Worm (Caenorhabditis elegans) whole organism, L4 larva: Measurements from ENCODE around the gene T22B2.1.
A peak's percentile ranks its signal among the peaks of the same experiment; 100 is the strongest.

ENCODE experiments used
- F44E2.7 ChIP-seq: fragments of 200-800 bp; sonication (Bioruptor generic); IDR thresholded peaks from 2 replicates; pipeline ENCODE4 v2.1.2; 2022; ENCODE audit warnings: missing genetic modification characterization, missing compliant biosample characterization
- T20F7.1 ChIP-seq: fragments of 200-800 bp; sonication (Bioruptor generic); optimal IDR thresholded peaks from 2 replicates; lab custom pipeline; 2018; ENCODE audit warnings: mild to moderate bottlenecking, missing genetic modification characterization, missing compliant biosample characterization
- Y105C5A.15 ChIP-seq: fragments of 200-800 bp; sonication (Bioruptor generic); IDR thresholded peaks from 2 replicates; pipeline ENCODE4 v1.3.6; 2022; ENCODE audit warnings: missing genetic modification characterization, missing compliant biosample characterization
- Y75B8A.6 ChIP-seq: fragments of 200-800 bp; sonication (Bioruptor generic); IDR thresholded peaks from 2 replicates; pipeline ENCODE4 v1.3.6; 2022; ENCODE audit warnings: missing genetic modification reagents, missing genetic modification characterization, missing compliant biosample characterization
- ZK546.5 ChIP-seq, 2 experiments: sonication (generic microtip); optimal IDR thresholded peaks; 2 replicates each; lab custom pipeline; 2017; ENCODE audit warnings: missing biosample characterization in 2 of 2, missing genetic modification characterization in 2 of 2
- aha-1 ChIP-seq: fragments of 150-350 bp; peaks from one replicate; lab custom pipeline; 2014; ENCODE audit warnings: missing biosample characterization, missing genetic modification characterization
- attf-4 ChIP-seq: sonication (generic microtip); optimal IDR thresholded peaks from 3 replicates; lab custom pipeline; 2017; ENCODE audit warnings: missing biosample characterization, missing genetic modification characterization
- ceh-32 ChIP-seq: sonication (generic microtip); optimal IDR thresholded peaks from 2 replicates; lab custom pipeline; 2016; ENCODE audit warnings: mild to moderate bottlenecking, missing genetic modification characterization, missing compliant biosample characterization; ENCODE audit not compliant: poor library complexity
- ceh-62 ChIP-seq: sonication (generic microtip); optimal IDR thresholded peaks from 2 replicates; lab custom pipeline; 2017; ENCODE audit warnings: missing biosample characterization, missing genetic modification characterization
- ces-1 ChIP-seq: fragments of 150-350 bp; sonication (generic microtip); optimal IDR thresholded peaks from 4 replicates; lab custom pipeline; 2014; ENCODE audit warnings: missing biosample characterization, missing genetic modification reagents, missing genetic modification characterization
- cey-2 ChIP-seq: sonication (generic microtip); optimal IDR thresholded peaks from 3 replicates; lab custom pipeline; 2017; ENCODE audit warnings: missing genetic modification characterization, mild to moderate bottlenecking, missing compliant biosample characterization, antibody characterized with exemption, borderline replicate concordance; ENCODE audit not compliant: insufficient read depth
- ctbp-1 ChIP-seq: fragments of 200-800 bp; sonication (Bioruptor generic); IDR thresholded peaks from 2 replicates; pipeline ENCODE4 v1.3.6; 2022; ENCODE audit warnings: missing genetic modification reagents, missing genetic modification characterization, missing compliant biosample characterization
- daf-12 ChIP-seq: fragments of 150-350 bp; optimal IDR thresholded peaks from 2 replicates; lab custom pipeline; 2014; ENCODE audit warnings: missing biosample characterization, missing genetic modification reagents, missing genetic modification characterization
- daf-19 ChIP-seq: fragments of 200-800 bp; sonication (Bioruptor generic); conservative IDR thresholded peaks from 2 replicates; pipeline ENCODE4 v1.3.6; 2022; ENCODE audit warnings: missing genetic modification characterization, missing compliant biosample characterization
- dmd-6 ChIP-seq: fragments of 200-800 bp; sonication (Bioruptor generic); IDR thresholded peaks from 2 replicates; pipeline ENCODE4 v1.3.6; 2022; ENCODE audit warnings: missing genetic modification reagents, missing genetic modification characterization, missing compliant biosample characterization
- dmd-8 ChIP-seq: fragments of 200-800 bp; sonication (Bioruptor generic); IDR thresholded peaks from 2 replicates; pipeline ENCODE4 v1.3.6; 2022; ENCODE audit warnings: missing genetic modification characterization, missing compliant biosample characterization
- dpl-1 ChIP-seq: fragments of 150-350 bp; optimal IDR thresholded peaks from 2 replicates; lab custom pipeline; 2014; ENCODE audit warnings: missing biosample characterization, missing genetic modification reagents, missing genetic modification characterization
- dve-1 ChIP-seq: sonication (generic microtip); optimal IDR thresholded peaks from 2 replicates; lab custom pipeline; 2017; ENCODE audit warnings: antibody characterized with exemption, mild to moderate bottlenecking, missing genetic modification characterization, missing compliant biosample characterization; ENCODE audit not compliant: insufficient read depth
- egl-27 ChIP-seq: sonication (generic microtip); optimal IDR thresholded peaks from 3 replicates; lab custom pipeline; 2017; ENCODE audit warnings: missing biosample characterization, missing genetic modification reagents, missing genetic modification characterization
- fkh-10 ChIP-seq: fragments of 150-350 bp; optimal IDR thresholded peaks from 2 replicates; lab custom pipeline; 2014; ENCODE audit warnings: missing biosample characterization, missing genetic modification reagents, missing genetic modification characterization
- fos-1 ChIP-seq: fragments of 150-350 bp; optimal IDR thresholded peaks from 2 replicates; lab custom pipeline; 2014; ENCODE audit warnings: missing biosample characterization, missing genetic modification characterization
- hlh-30 ChIP-seq: sonication (generic microtip); optimal IDR thresholded peaks from 2 replicates; lab custom pipeline; 2017; ENCODE audit warnings: antibody characterized with exemption, mild to moderate bottlenecking, missing genetic modification characterization, missing compliant biosample characterization; ENCODE audit not compliant: insufficient read depth
- jun-1 ChIP-seq: fragments of 150-350 bp; optimal IDR thresholded peaks from 2 replicates; lab custom pipeline; 2014; ENCODE audit warnings: missing biosample characterization, missing genetic modification reagents, missing genetic modification characterization
- lim-7 ChIP-seq: fragments of 200-800 bp; sonication (Bioruptor generic); IDR thresholded peaks from 2 replicates; pipeline ENCODE4 v1.3.6; 2022; ENCODE audit warnings: missing genetic modification characterization, missing compliant biosample characterization
- lin-15B ChIP-seq: fragments of 150-350 bp; sonication (generic microtip); optimal IDR thresholded peaks from 3 replicates; lab custom pipeline; 2014; ENCODE audit warnings: missing biosample characterization, missing genetic modification characterization
- lin-38 ChIP-seq: fragments of 200-800 bp; sonication (Bioruptor generic); IDR thresholded peaks from 2 replicates; pipeline ENCODE4 v1.3.6; 2022; ENCODE audit warnings: missing genetic modification reagents, missing genetic modification characterization, missing compliant biosample characterization
- madf-5 ChIP-seq, 2 experiments: fragments of 200-800 bp; sonication (Bioruptor generic); IDR thresholded peaks; 2 replicates each; pipeline ENCODE4 v1.3.6; 2022; ENCODE audit warnings: missing compliant biosample characterization in 2 of 2, missing genetic modification characterization in 2 of 2
- madf-9 ChIP-seq: fragments of 200-800 bp; sonication (Bioruptor generic); conservative IDR thresholded peaks from 2 replicates; pipeline ENCODE4 v1.3.6; 2022; ENCODE audit warnings: missing genetic modification reagents, missing genetic modification characterization, missing compliant biosample characterization
- mdl-1 ChIP-seq, 2 experiments: fragments of 150-350 bp in 1 of 2; sonication (generic microtip) in 1 of 2; optimal IDR thresholded peaks; 2 replicates each; lab custom pipeline; 2014 to 2017; ENCODE audit warnings: missing biosample characterization in 2 of 2, missing genetic modification characterization in 2 of 2
- mdt-29 ChIP-seq: fragments of 200-800 bp; sonication (Bioruptor generic); IDR thresholded peaks from 2 replicates; pipeline ENCODE4 v1.3.6; 2022; ENCODE audit warnings: missing genetic modification reagents, missing genetic modification characterization, missing compliant biosample characterization
- mep-1 ChIP-seq: fragments of 150-350 bp; sonication (generic microtip); optimal IDR thresholded peaks from 3 replicates; lab custom pipeline; 2014; ENCODE audit warnings: missing biosample characterization, missing genetic modification characterization
- nhr-102 ChIP-seq: sonication (generic microtip); optimal IDR thresholded peaks from 2 replicates; lab custom pipeline; 2016; ENCODE audit warnings: mild to moderate bottlenecking, missing genetic modification characterization, moderate library complexity, missing compliant biosample characterization
- nhr-11 ChIP-seq: fragments of 150-350 bp; optimal IDR thresholded peaks from 2 replicates; lab custom pipeline; 2014; ENCODE audit warnings: missing biosample characterization, missing genetic modification characterization
- nhr-111 ChIP-seq: fragments of 200-800 bp; sonication (Bioruptor generic); optimal IDR thresholded peaks from 2 replicates; lab custom pipeline; 2018; ENCODE audit warnings: mild to moderate bottlenecking, missing genetic modification characterization, missing compliant biosample characterization
- nhr-48 ChIP-seq: sonication (generic microtip); optimal IDR thresholded peaks from 2 replicates; lab custom pipeline; 2016; ENCODE audit warnings: mild to moderate bottlenecking, missing genetic modification characterization, missing compliant biosample characterization
- nhr-76 ChIP-seq: fragments of 150-350 bp; optimal IDR thresholded peaks from 2 replicates; lab custom pipeline; 2014; ENCODE audit warnings: missing biosample characterization, missing genetic modification characterization
- nhr-77 ChIP-seq: fragments of 150-350 bp; optimal IDR thresholded peaks from 2 replicates; lab custom pipeline; 2014; ENCODE audit warnings: missing biosample characterization, missing genetic modification characterization
- pqm-1 ChIP-seq: sonication (generic microtip); optimal IDR thresholded peaks from 2 replicates; lab custom pipeline; 2017; ENCODE audit warnings: missing biosample characterization, missing genetic modification characterization
- saeg-2 ChIP-seq: fragments of 200-800 bp; sonication (Bioruptor generic); IDR thresholded peaks from 2 replicates; pipeline ENCODE4 v1.3.6; 2022; ENCODE audit warnings: missing genetic modification reagents, missing genetic modification characterization, missing compliant biosample characterization
- sdz-12 ChIP-seq: fragments of 200-800 bp; sonication (Bioruptor generic); optimal IDR thresholded peaks from 2 replicates; lab custom pipeline; 2018; ENCODE audit warnings: mild to moderate bottlenecking, missing genetic modification characterization, missing compliant biosample characterization
- set-16 ChIP-seq: fragments of 200-800 bp; sonication (Bioruptor generic); IDR thresholded peaks from 2 replicates; pipeline ENCODE4 v1.3.6; 2022; ENCODE audit warnings: missing genetic modification reagents, missing genetic modification characterization, missing compliant biosample characterization
- snpc-1.2 ChIP-seq: fragments of 200-800 bp; sonication (Bioruptor generic); IDR thresholded peaks from 2 replicates; pipeline ENCODE4 v1.3.6; 2022; ENCODE audit warnings: missing genetic modification reagents, missing genetic modification characterization, missing compliant biosample characterization
- spr-1 ChIP-seq: sonication (generic microtip); optimal IDR thresholded peaks from 2 replicates; lab custom pipeline; 2016; ENCODE audit warnings: mild to moderate bottlenecking, missing genetic modification characterization, missing compliant biosample characterization
- unc-130 ChIP-seq: sonication (generic microtip); optimal IDR thresholded peaks from 2 replicates; lab custom pipeline; 2016; ENCODE audit warnings: missing genetic modification reagents, missing genetic modification characterization, missing compliant biosample characterization
- unc-39 ChIP-seq: sonication (generic microtip); optimal IDR thresholded peaks from 2 replicates; lab custom pipeline; 2017; ENCODE audit warnings: missing biosample characterization, missing genetic modification characterization
- unc-62 ChIP-seq, 3 experiments: fragments of 150-350 bp in 1 of 3; sonication (generic microtip); optimal IDR thresholded peaks in 2 of 3; peaks in 1 of 3; 1 replicate in 1 of 3; 2 replicates in 2 of 3; lab custom pipeline; 2014 to 2017; ENCODE audit warnings: missing biosample characterization in 3 of 3, missing genetic modification characterization in 3 of 3, missing genetic modification reagents in 3 of 3, missing genotype in 1 of 3
- vab-7 ChIP-seq: fragments of 200-800 bp; sonication (Bioruptor generic); IDR thresholded peaks from 2 replicates; pipeline ENCODE4 v1.3.6; 2022; ENCODE audit warnings: missing genetic modification reagents, missing genetic modification characterization, missing compliant biosample characterization
- zag-1 ChIP-seq: fragments of 150-350 bp; optimal IDR thresholded peaks from 2 replicates; lab custom pipeline; 2014; ENCODE audit warnings: missing biosample characterization, missing genetic modification characterization
- zip-2 ChIP-seq: fragments of 150-350 bp; optimal IDR thresholded peaks from 2 replicates; lab custom pipeline; 2014; ENCODE audit warnings: missing biosample characterization, missing genetic modification characterization

The T22B2.1 gene

ce11 chrX:3944961-3945587 is 19.2 kb downstream of the T22B2.1 start:
- TF ChIP-seq fkh-10 (peak; percentile 11), aha-1 (tag; lab: Kevin White, UChicago) (peak; percentile 24), hlh-30 (tag; lab: Kevin White, UChicago) (peak; percentile 25), fos-1 (tag; lab: Kevin White, UChicago) (no peak)

ce11 chrX:3945681-3946080 is 19.8 kb downstream of the T22B2.1 start:
- TF ChIP-seq zag-1 (tag; lab: Kevin White, UChicago) (no peak), zip-2 (tag; lab: Kevin White, UChicago) (no peak), nhr-11 (tag; lab: Kevin White, UChicago) (peak; percentile 61), sdz-12 (GFP tag; lab: Kevin White, UChicago) (no peak), spr-1 (no peak), attf-4 (tag; lab: Kevin White, UChicago) (no peak), madf-9 (GFP tag; lab: Robert Waterston, UW) (no peak), Y105C5A.15 (GFP tag; lab: Robert Waterston, UW) (no peak), unc-130 (GFP tag; lab: Kevin White, UChicago) (no peak), nhr-77 (tag; lab: Kevin White, UChicago) (no peak), ceh-32 (tag; lab: Kevin White, UChicago) (no peak), cey-2 (tag; lab: Kevin White, UChicago) (no peak), nhr-48 (no peak), fos-1 (tag; lab: Kevin White, UChicago) (no peak), mep-1 (peak; percentile 60), mdl-1 (tag; optimal IDR thresholded peaks at IDR 0.05; lab: Kevin White, UChicago) (peak; percentile 65 to 79), lin-15B (no peak), egl-27 (tag; lab: Kevin White, UChicago) (no peak), lin-38 (GFP tag; lab: Robert Waterston, UW) (no peak), pqm-1 (no peak), vab-7 (GFP tag; lab: Robert Waterston, UW) (peak; percentile 50; the same call in 1 of the 2 replicates), dmd-8 (GFP tag; lab: Robert Waterston, UW) (no peak), daf-12 (tag; lab: Kevin White, UChicago) (no peak), nhr-111 (no peak), snpc-1.2 (GFP tag; lab: Robert Waterston, UW) (no peak), hlh-30 (tag; lab: Kevin White, UChicago) (peak; percentile 64), Y75B8A.6 (no peak), set-16 (peak; percentile 83), saeg-2 (GFP tag; lab: Robert Waterston, UW) (no peak), ceh-62 (tag; lab: Kevin White, UChicago) (no peak), ces-1 (GFP tag; lab: Kevin White, UChicago) (no peak), lim-7 (GFP tag; lab: Robert Waterston, UW) (no peak), dpl-1 (GFP tag; lab: Kevin White, UChicago) (no peak), unc-62 (GFP tag; optimal IDR thresholded peaks at IDR 0.05 in 1 of 2; lab: Kevin White, UChicago) (no peak), unc-62 (tag; optimal IDR thresholded peaks at IDR 0.05; lab: Kevin White, UChicago) (no peak), madf-5 (GFP tag; IDR thresholded peaks at IDR 0.05; lab: Robert Waterston, UW) (no peak), T20F7.1 (GFP tag; lab: Kevin White, UChicago) (no peak), nhr-102 (peak; percentile 3), ZK546.5 (tag; optimal IDR thresholded peaks at IDR 0.05; lab: Kevin White, UChicago) (no peak), nhr-76 (tag; lab: Kevin White, UChicago) (no peak), unc-39 (tag; lab: Kevin White, UChicago) (no peak), F44E2.7 (GFP tag; lab: Robert Waterston, UW) (no peak), dve-1 (tag; lab: Kevin White, UChicago) (peak; percentile 29), jun-1 (tag; lab: Kevin White, UChicago) (no peak), daf-19 (GFP tag; lab: Robert Waterston, UW) (no peak), mdt-29 (GFP tag; lab: Robert Waterston, UW) (no peak), dmd-6 (GFP tag; lab: Robert Waterston, UW) (peak; percentile 49), ctbp-1 (GFP tag; lab: Robert Waterston, UW) (0 out of 2 replicates have a peak, but pooled peaks have one; percentile 46)
